Worm (Caenorhabditis elegans) whole organism, L4/young adult: ENCODE results near the gene R08C7.8.

Source experiments
- W03F9.2 ChIP-seq: fragments of 150-350 bp; optimal IDR thresholded peaks from 2 replicates; lab custom pipeline; 2014; ENCODE audit warnings: missing biosample characterization, missing genetic modification characterization
- dao-5 ChIP-seq: sonication (generic microtip); optimal IDR thresholded peaks from 2 replicates; lab custom pipeline; 2016; ENCODE audit warnings: missing genotype, missing genetic modification characterization, moderate library complexity, missing compliant biosample characterization
- him-1 ChIP-seq: sonication (generic microtip); optimal IDR thresholded peaks from 2 replicates; lab custom pipeline; 2016; ENCODE audit warnings: missing genotype, missing genetic modification reagents, missing genetic modification characterization, missing compliant biosample characterization

ce11 chrIV:4469055-4469454, 34.7 kb upstream of the R08C7.8 start:
- TF ChIP-seq W03F9.2 (tag; lab: Kevin White, UChicago) (no peak), him-1 (tag; lab: Kevin White, UChicago) (no peak), dao-5 (no peak)
